Worm (Caenorhabditis elegans): ENCODE results near the gene R10E4.3.

Gene R10E4.3

ce11 chrIII:4309303-4309702 lies 22.0 kb upstream of the R10E4.3 start:
- TF ChIP-seq nhr-129 (tag; optimal IDR thresholded peaks at IDR 0.05) (no peak), sma-3 (GFP tag; optimal IDR thresholded peaks at IDR 0.05) (no peak), nhr-25 (tag; optimal IDR thresholded peaks at IDR 0.05) (no peak), Y55F3AM.14 (GFP tag; optimal IDR thresholded peaks at IDR 0.05) (no peak), nhr-77 (tag; optimal IDR thresholded peaks at IDR 0.05) (no peak), R02D3.7 (tag; optimal IDR thresholded peaks at IDR 0.05) (no peak), ceh-16 (tag; optimal IDR thresholded peaks at IDR 0.05) (no peak), dmd-4 (tag; optimal IDR thresholded peaks at IDR 0.05) (no peak), mbf-1 (tag; optimal IDR thresholded peaks at IDR 0.05) (no peak), mdl-1 (tag; optimal IDR thresholded peaks at IDR 0.05) (no peak), alr-1 (tag; optimal IDR thresholded peaks at IDR 0.05) (no peak), nhr-6 (tag; optimal IDR thresholded peaks at IDR 0.05) (no peak), gmeb-1 (tag; optimal IDR thresholded peaks at IDR 0.05) (no peak), elt-1 (tag; optimal IDR thresholded peaks at IDR 0.05) (no peak), F13H6.1 (tag; optimal IDR thresholded peaks at IDR 0.05) (no peak)

- no peak for TF ChIP-seq blmp-1 (tag; optimal IDR thresholded peaks at IDR 0.05; ENCODE audit: insufficient read depth)
- TF ChIP-seq elt-3 (tag; optimal IDR thresholded peaks at IDR 0.05) = no peak
- TF ChIP-seq R02D3.7 (tag; optimal IDR thresholded peaks at IDR 0.05) = no peak
- TF ChIP-seq alr-1 (tag; optimal IDR thresholded peaks at IDR 0.05) = no peak
- peak; percentile 21 for TF ChIP-seq nhr-25 (tag; optimal IDR thresholded peaks at IDR 0.05)
- TF ChIP-seq nhr-21 (tag; optimal IDR thresholded peaks at IDR 0.05) = no peak
- TF ChIP-seq ama-1 (optimal IDR thresholded peaks at IDR 0.05) = no peak
- TF ChIP-seq F13H6.1 (tag; optimal IDR thresholded peaks at IDR 0.05) = no peak
Observed at ce11 chrIII:4302780-4303179, 15.5 kb upstream of the R10E4.3 start.

- no peak for TF ChIP-seq nhr-6 (tag; optimal IDR thresholded peaks at IDR 0.05)
- TF ChIP-seq sem-4 (tag; optimal IDR thresholded peaks at IDR 0.05) = no peak
- TF ChIP-seq nhr-129 (tag; optimal IDR thresholded peaks at IDR 0.05) = no peak
- TF ChIP-seq fos-1 (tag; optimal IDR thresholded peaks at IDR 0.05) = no peak
- TF ChIP-seq nhr-11 (tag; optimal IDR thresholded peaks at IDR 0.05) = no peak
- TF ChIP-seq R02D3.7 (tag; optimal IDR thresholded peaks at IDR 0.05) = no peak
- no peak for TF ChIP-seq skn-1 (tag; optimal IDR thresholded peaks at IDR 0.05)
- TF ChIP-seq F13H6.1 (tag; optimal IDR thresholded peaks at IDR 0.05) = no peak
- TF ChIP-seq mbf-1 (tag; optimal IDR thresholded peaks at IDR 0.05) = no peak
- no peak for TF ChIP-seq sma-3 (GFP tag; optimal IDR thresholded peaks at IDR 0.05)
Observed at ce11 chrIII:4302293-4302692, 15.0 kb upstream of the R10E4.3 start, which contains the start of gene R10E4.9. TSS of gene R10E4.9 (minus strand) at chrIII:4302393.

ce11 chrIII:4300989-4301498 lies 13.8 kb upstream of the R10E4.3 start, which contains the start of gene R10E4.11:
TSS of gene R10E4.11 (minus strand) at chrIII:4301039.
- TF ChIP-seq sma-9 (GFP tag; optimal IDR thresholded peaks at IDR 0.05) (no peak), sma-9 (tag; optimal IDR thresholded peaks at IDR 0.05) (no peak), lin-39 (tag; optimal IDR thresholded peaks at IDR 0.05) (no peak), peb-1 (tag; optimal IDR thresholded peaks at IDR 0.05) (no peak), mab-5 (tag; optimal IDR thresholded peaks at IDR 0.05) (no peak), nhr-129 (tag; optimal IDR thresholded peaks at IDR 0.05) (no peak), nhr-11 (tag; optimal IDR thresholded peaks at IDR 0.05) (no peak), nhr-6 (tag; optimal IDR thresholded peaks at IDR 0.05) (no peak), gmeb-1 (tag; optimal IDR thresholded peaks at IDR 0.05) (no peak), mbf-1 (tag; optimal IDR thresholded peaks at IDR 0.05) (no peak), unc-62 (GFP tag; optimal IDR thresholded peaks at IDR 0.05) (no peak), ZK546.5 (tag; optimal IDR thresholded peaks at IDR 0.05) (no peak), R02D3.7 (tag; optimal IDR thresholded peaks at IDR 0.05) (no peak), skn-1 (tag; optimal IDR thresholded peaks at IDR 0.05) (no peak), ztf-11 (tag; optimal IDR thresholded peaks at IDR 0.05) (no peak)

ce11 chrIII:4294153-4294862 lies 7.0 kb upstream of the R10E4.3 start, which contains the start of the genes nth-1 and R10E4.7:
TSS of gene nth-1 (minus strand) at chrIII:4294253.
TSS of gene R10E4.7 (plus strand) at chrIII:4294812.
- TF ChIP-seq F13H6.1 (tag; optimal IDR thresholded peaks at IDR 0.05) = no peak
- TF ChIP-seq elt-1 (tag; optimal IDR thresholded peaks at IDR 0.05) = no peak
- TF ChIP-seq nhr-21 (tag; optimal IDR thresholded peaks at IDR 0.05) = no peak
- no peak for TF ChIP-seq R02D3.7 (tag; optimal IDR thresholded peaks at IDR 0.05)
- TF ChIP-seq skn-1 (tag; optimal IDR thresholded peaks at IDR 0.05) = no peak
- no peak for TF ChIP-seq mab-5 (tag; optimal IDR thresholded peaks at IDR 0.05)
- TF ChIP-seq unc-55 (GFP tag; optimal IDR thresholded peaks at IDR 0.05) = no peak
- TF ChIP-seq unc-62 (GFP tag; optimal IDR thresholded peaks at IDR 0.05) = no peak
- TF ChIP-seq nhr-10 (tag; optimal IDR thresholded peaks at IDR 0.05) = no peak
- no peak for TF ChIP-seq lin-13 (GFP tag; optimal IDR thresholded peaks at IDR 0.05)
- TF ChIP-seq mbf-1 (tag; optimal IDR thresholded peaks at IDR 0.05) = no peak
- no peak for TF ChIP-seq sma-9 (GFP tag; optimal IDR thresholded peaks at IDR 0.05)
- TF ChIP-seq sma-9 (tag; optimal IDR thresholded peaks at IDR 0.05) = no peak
- no peak for TF ChIP-seq dmd-4 (tag; optimal IDR thresholded peaks at IDR 0.05)
- no peak for TF ChIP-seq lin-11 (tag; optimal IDR thresholded peaks at IDR 0.05)
- no peak for TF ChIP-seq lin-39 (tag; optimal IDR thresholded peaks at IDR 0.05)
- no peak for TF ChIP-seq gmeb-1 (tag; optimal IDR thresholded peaks at IDR 0.05)
- TF ChIP-seq nhr-11 (tag; optimal IDR thresholded peaks at IDR 0.05) = no peak
- TF ChIP-seq nhr-23 (tag; optimal IDR thresholded peaks at IDR 0.05) = no peak
